Fruit fly (Drosophila melanogaster): ENCODE data around the gene Ugt49B2.

DNA sequence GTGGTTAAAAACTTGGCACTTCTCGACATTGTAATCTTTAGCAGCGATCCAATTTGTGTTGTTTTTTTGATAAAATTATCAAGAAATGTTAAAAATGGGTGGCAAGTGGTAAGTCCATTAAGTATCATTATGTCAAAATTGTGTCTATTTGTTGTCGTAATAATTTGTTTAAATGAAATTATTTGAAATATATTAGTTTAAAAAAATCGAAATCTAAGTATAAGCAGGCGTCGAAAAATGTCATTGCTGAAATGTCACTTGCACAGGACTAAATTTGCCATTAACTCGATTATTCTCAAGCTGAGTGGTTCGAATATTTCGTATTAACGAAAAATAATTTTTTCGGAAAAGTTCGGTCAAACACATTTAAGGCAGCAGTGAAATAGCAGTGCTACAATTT is 3.9 kb upstream of the Ugt49B2 start, which contains the start of gene CG7907:
- no peak for TF ChIP-seq toe (GFP tag; optimal IDR thresholded peaks at IDR 0.05)
- no peak for TF ChIP-seq CG7101 (tag; optimal IDR thresholded peaks at IDR 0.05)
- no peak for TF ChIP-seq Mnt (GFP tag; optimal IDR thresholded peaks at IDR 0.05)
- TF ChIP-seq Clk (GFP tag; optimal IDR thresholded peaks at IDR 0.05): no peak
- TF ChIP-seq CG7045 (GFP tag; optimal IDR thresholded peaks at IDR 0.05): no peak
- TF ChIP-seq cic (GFP tag; optimal IDR thresholded peaks at IDR 0.05): no peak
- no peak for TF ChIP-seq tj (GFP tag; optimal IDR thresholded peaks at IDR 0.05)
- no peak for TF ChIP-seq CG1620 (GFP tag; optimal IDR thresholded peaks at IDR 0.05)
- TF ChIP-seq CG11617 (GFP tag; optimal IDR thresholded peaks at IDR 0.05): no peak
- TF ChIP-seq Crg-1 (GFP tag; optimal IDR thresholded peaks at IDR 0.05): no peak
